Fruit fly (Drosophila melanogaster): ENCODE results near the gene CG11722.
A peak's percentile ranks its signal among the peaks of the same experiment; 100 is the strongest.

CG11722 gene

DNA sequence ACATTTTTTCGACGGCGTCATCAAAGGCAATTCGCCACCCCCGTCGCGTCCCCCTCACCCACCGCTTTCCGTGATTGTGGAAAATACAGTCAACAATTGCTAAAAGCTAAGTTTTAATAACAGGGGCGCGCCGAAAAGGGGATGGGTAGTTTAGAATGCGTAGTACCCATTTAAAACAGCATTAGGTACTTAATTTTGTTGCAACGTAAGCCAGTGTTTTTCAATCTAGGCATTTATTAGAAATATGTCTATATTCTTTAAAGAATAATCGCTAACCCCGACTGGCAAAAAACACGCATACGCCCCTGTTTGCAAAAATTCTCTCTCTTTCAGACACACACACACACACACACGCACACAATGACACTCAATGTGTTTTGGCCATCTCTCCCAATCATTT is 39.6 kb upstream of the CG11722 start (continued):
- no peak for TF ChIP-seq CG11762 (GFP tag; optimal IDR thresholded peaks at IDR 0.05; ENCODE audit: insufficient read depth)
- peak; percentile 46 for TF ChIP-seq CG10631 (GFP tag; optimal IDR thresholded peaks at IDR 0.05)
- no peak for TF ChIP-seq fd85E (GFP tag; optimal IDR thresholded peaks at IDR 0.05)
- TF ChIP-seq CG15336 (GFP tag; IDR thresholded peaks at IDR 0.05), result peak; percentile 53
- TF ChIP-seq fkh (GFP tag; optimal IDR thresholded peaks at IDR 0.05), result peak; percentile 22
- TF ChIP-seq Hr38 (GFP tag; optimal IDR thresholded peaks at IDR 0.05), result no peak
- no peak for TF ChIP-seq Eip93F (GFP tag; optimal IDR thresholded peaks at IDR 0.05)
- TF ChIP-seq CG10669 (GFP tag; optimal IDR thresholded peaks at IDR 0.05), result peak; percentile 48
- TF ChIP-seq CG1621 (tag; optimal IDR thresholded peaks at IDR 0.05), result peak; percentile 36
- TF ChIP-seq CG11902 (GFP tag; optimal IDR thresholded peaks at IDR 0.05), result peak; percentile 43
- no peak for TF ChIP-seq CG16779 (tag; optimal IDR thresholded peaks at IDR 0.05)
- no peak for TF ChIP-seq CG4318 (GFP tag; optimal IDR thresholded peaks at IDR 0.05)
- peak; percentile 85 for TF ChIP-seq cyc (GFP tag; optimal IDR thresholded peaks at IDR 0.05)
- TF ChIP-seq Ets21C (GFP tag; optimal IDR thresholded peaks at IDR 0.05), result peak; percentile 88
- peak; percentile 57 for TF ChIP-seq net (GFP tag; optimal IDR thresholded peaks at IDR 0.05)
- peak; percentile 11 for TF ChIP-seq Hr4 (GFP tag; optimal IDR thresholded peaks at IDR 0.05)
- peak; percentile 84 for TF ChIP-seq Sox14 (GFP tag; optimal IDR thresholded peaks at IDR 0.05)
- peak; percentile 66 for TF ChIP-seq Blimp-1 (GFP tag; optimal IDR thresholded peaks at IDR 0.05)
- TF ChIP-seq CG11294 (GFP tag; IDR thresholded peaks at IDR 0.05), result peak; percentile 35; the same call in 1 of the 2 replicates
- no peak for TF ChIP-seq CG8119 (GFP tag; IDR thresholded peaks at IDR 0.05)
- TF ChIP-seq acj6 (GFP tag; optimal IDR thresholded peaks at IDR 0.05), result peak; percentile 63
- peak; percentile 34 for TF ChIP-seq CG7368 (GFP tag; optimal IDR thresholded peaks at IDR 0.05)
- no peak for TF ChIP-seq CG6854 (GFP tag; optimal IDR thresholded peaks at IDR 0.05)
- peak; percentile 56 for TF ChIP-seq achi (GFP tag; optimal IDR thresholded peaks at IDR 0.05)
- peak; percentile 12 for TF ChIP-seq CG6808 (GFP tag; optimal IDR thresholded peaks at IDR 0.05)
- no peak for TF ChIP-seq dsx (GFP tag; optimal IDR thresholded peaks at IDR 0.05; ENCODE audit: poor library complexity, severe bottlenecking)
- TF ChIP-seq Eip78C (GFP tag), result peak; percentile 80
- TF ChIP-seq spab (GFP tag; optimal IDR thresholded peaks at IDR 0.05), result peak; percentile 13
- TF ChIP-seq Smox (GFP tag; optimal IDR thresholded peaks at IDR 0.05), result peak; percentile 86

DNA sequence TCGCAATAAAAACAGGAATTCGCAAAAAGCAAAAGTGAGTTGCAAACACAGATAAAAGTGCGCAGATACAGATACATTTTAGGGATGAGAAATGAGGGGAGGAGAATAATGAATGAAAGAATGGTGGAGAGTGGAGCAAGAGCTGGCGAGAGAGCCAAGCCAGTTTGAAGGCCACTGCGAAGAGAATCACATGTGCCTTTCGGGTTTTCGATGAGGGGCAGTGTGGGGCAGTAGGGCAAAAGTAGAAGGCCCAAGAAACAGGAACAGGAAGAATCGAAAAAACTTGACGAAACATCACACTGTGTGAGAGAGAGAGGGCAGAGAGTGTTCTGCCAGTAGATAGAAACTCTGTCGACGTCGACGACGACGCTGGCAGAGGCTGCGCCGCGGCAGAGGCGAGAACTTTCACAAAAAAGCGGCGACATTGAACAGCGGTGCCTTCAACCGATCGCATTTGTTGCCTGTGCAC is 38.9 kb upstream of the CG11722 start:
- TF ChIP-seq CG7368 (GFP tag; optimal IDR thresholded peaks at IDR 0.05), result no peak
- TF ChIP-seq Hr39 (GFP tag; optimal IDR thresholded peaks at IDR 0.05), result no peak
- TF ChIP-seq CG6854 (GFP tag; optimal IDR thresholded peaks at IDR 0.05), result no peak
- no peak for TF ChIP-seq Eip78C (GFP tag)
- no peak for TF ChIP-seq CG3919 (GFP tag; optimal IDR thresholded peaks at IDR 0.05)
- TF ChIP-seq CG9139 (GFP tag; optimal IDR thresholded peaks at IDR 0.05), result no peak
- TF ChIP-seq CG10669 (GFP tag; optimal IDR thresholded peaks at IDR 0.05), result no peak
- no peak for TF ChIP-seq svp (GFP tag)
- TF ChIP-seq Smox (GFP tag; optimal IDR thresholded peaks at IDR 0.05), result no peak
- TF ChIP-seq spab (GFP tag; optimal IDR thresholded peaks at IDR 0.05), result no peak
- no peak for TF ChIP-seq fd85E (GFP tag; optimal IDR thresholded peaks at IDR 0.05)
- TF ChIP-seq CG3032 (tag; optimal IDR thresholded peaks at IDR 0.05), result peak; percentile 14
- no peak for TF ChIP-seq achi (GFP tag; optimal IDR thresholded peaks at IDR 0.05)
- no peak for TF ChIP-seq Sox15 (GFP tag; optimal IDR thresholded peaks at IDR 0.05)
- no peak for TF ChIP-seq CG16779 (tag; optimal IDR thresholded peaks at IDR 0.05)
- TF ChIP-seq CG8632 (GFP tag; optimal IDR thresholded peaks at IDR 0.05), result no peak
- no peak for TF ChIP-seq dac (GFP tag; optimal IDR thresholded peaks at IDR 0.05)
- TF ChIP-seq CG4318 (GFP tag; optimal IDR thresholded peaks at IDR 0.05), result no peak
- no peak for TF ChIP-seq CG31627 (GFP tag; optimal IDR thresholded peaks at IDR 0.05)
- no peak for TF ChIP-seq fkh (GFP tag; optimal IDR thresholded peaks at IDR 0.05)
- TF ChIP-seq Eip93F (GFP tag; optimal IDR thresholded peaks at IDR 0.05), result peak; percentile 13
- peak; percentile 62 for TF ChIP-seq dsx (GFP tag; optimal IDR thresholded peaks at IDR 0.05; ENCODE audit: poor library complexity, severe bottlenecking)
- TF ChIP-seq CG8119 (GFP tag; IDR thresholded peaks at IDR 0.05), result no peak
- no peak for TF ChIP-seq Met (GFP tag; optimal IDR thresholded peaks at IDR 0.05)
- TF ChIP-seq CG11762 (GFP tag; optimal IDR thresholded peaks at IDR 0.05; ENCODE audit: insufficient read depth), result no peak
- no peak for TF ChIP-seq esn (GFP tag; optimal IDR thresholded peaks at IDR 0.05)
- TF ChIP-seq CG32006 (GFP tag; optimal IDR thresholded peaks at IDR 0.05), result no peak
- no peak for TF ChIP-seq Sox102F (GFP tag; optimal IDR thresholded peaks at IDR 0.05)
- TF ChIP-seq topi (GFP tag; optimal IDR thresholded peaks at IDR 0.05), result no peak
- no peak for TF ChIP-seq CG8319 (GFP tag; optimal IDR thresholded peaks at IDR 0.05)
- peak; percentile 61 for TF ChIP-seq vri (GFP tag; optimal IDR thresholded peaks at IDR 0.05)
- TF ChIP-seq Gug (GFP tag; IDR thresholded peaks at IDR 0.05), result no peak
- TF ChIP-seq Hr38 (GFP tag; optimal IDR thresholded peaks at IDR 0.05), result no peak
- no peak for TF ChIP-seq Sox14 (GFP tag; optimal IDR thresholded peaks at IDR 0.05)
- no peak for TF ChIP-seq CG34406 (GFP tag; optimal IDR thresholded peaks at IDR 0.05)
- peak; percentile 50 for TF ChIP-seq Eip75B (GFP tag; optimal IDR thresholded peaks at IDR 0.05)
- no peak for TF ChIP-seq CG6808 (GFP tag; optimal IDR thresholded peaks at IDR 0.05)

All from whole organism, prepupa.